Worm (Caenorhabditis elegans): Measurements from ENCODE around the gene daf-12.

DNA sequence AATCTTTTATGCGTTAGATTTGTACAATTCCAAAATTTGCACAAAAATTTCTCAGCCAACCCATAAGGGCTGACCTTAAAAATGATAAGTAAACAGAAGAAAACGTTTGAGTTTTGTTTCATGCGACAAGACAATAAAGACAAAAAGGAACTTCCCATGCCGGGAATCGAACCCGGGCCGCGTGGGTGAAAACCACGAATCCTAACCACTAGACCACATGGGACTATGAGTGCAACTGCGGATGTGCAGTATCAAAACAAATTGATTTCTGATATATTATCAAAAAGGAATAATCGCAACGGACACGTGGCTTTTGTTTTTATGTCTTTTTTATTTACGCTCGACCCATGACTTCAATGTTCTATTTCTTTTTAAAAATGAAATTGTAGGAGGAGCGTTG is 31.2 kb downstream of the daf-12 start:
- TF ChIP-seq rnt-1 (tag; optimal IDR thresholded peaks at IDR 0.05) = no peak
- no peak for TF ChIP-seq ets-4 (tag; optimal IDR thresholded peaks at IDR 0.05)
- no peak for TF ChIP-seq ama-1 (optimal IDR thresholded peaks at IDR 0.05)
- no peak for TF ChIP-seq lim-6 (tag; optimal IDR thresholded peaks at IDR 0.05)
- no peak for TF ChIP-seq hlh-13 (GFP tag; optimal IDR thresholded peaks at IDR 0.05)
- TF ChIP-seq madf-2 (tag; optimal IDR thresholded peaks at IDR 0.05) = no peak
- TF ChIP-seq unc-86 (tag; optimal IDR thresholded peaks at IDR 0.05) = no peak
- no peak for TF ChIP-seq ztf-16 (tag; optimal IDR thresholded peaks at IDR 0.05)
- TF ChIP-seq Y22D7AL.16 (tag; optimal IDR thresholded peaks at IDR 0.05) = no peak
- no peak for TF ChIP-seq nhr-232 (tag; optimal IDR thresholded peaks at IDR 0.05)
- no peak for TF ChIP-seq ceh-2 (tag; optimal IDR thresholded peaks at IDR 0.05)
- no peak for TF ChIP-seq ceh-24 (tag; optimal IDR thresholded peaks at IDR 0.05)
- no peak for TF ChIP-seq mec-3 (tag; optimal IDR thresholded peaks at IDR 0.05; ENCODE audit: borderline replicate concordance)

Measured in whole organism, late embryonic.